Comparison of ENCODE assay signal across 4 fruit fly cellular contexts in the genomic region with DNA sequence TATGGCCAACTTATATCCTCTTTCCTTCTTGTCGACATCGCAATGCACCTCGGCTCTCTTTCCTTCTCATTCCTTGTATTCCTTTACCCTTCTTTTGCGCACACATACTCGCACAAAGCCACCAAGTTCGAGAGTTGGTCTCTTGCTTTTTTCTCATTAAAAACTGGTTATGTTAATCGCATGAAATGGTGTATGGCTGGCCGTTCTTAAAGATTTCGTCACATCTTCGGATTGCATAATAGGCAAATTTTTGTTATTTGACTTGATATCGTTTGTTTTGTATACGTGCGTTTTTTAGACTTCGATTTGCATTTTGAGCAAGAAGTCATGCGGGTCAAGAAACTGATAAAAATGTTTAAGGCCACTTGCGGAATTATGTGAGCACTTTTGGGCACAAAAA.
TF ChIP-seq lines count a peak whose summit lies in the region.

No protein-coding gene starts in this region.

- TF ChIP-seq CTCF in whole organism, embryonic (GFP tag; optimal IDR thresholded peaks at IDR 0.05; lab: Kevin White, UChicago): no peak

TF ChIP-seq in whole organism, embryonic, 481 proteins besides CTCF, POLR2A, EP300 and RAD21:
- TF ChIP-seq Pdp1 (GFP tag; optimal IDR thresholded peaks at IDR 0.05; lab: Kevin White, UChicago): peak in 1 of 2 experiments; percentile 66
- peak; percentile 63 for TF ChIP-seq vvl (GFP tag; IDR thresholded peaks at IDR 0.05; lab: Robert Waterston, UW)
- peak; percentile 80; the same call in 2 of the 4 replicates for TF ChIP-seq chinmo (GFP tag; IDR thresholded peaks at IDR 0.05; lab: Robert Waterston, UW; ENCODE audit: partially characterized antibody)
- peak; percentile 33 for TF ChIP-seq pros (GFP tag; optimal IDR thresholded peaks at IDR 0.05; lab: Kevin White, UChicago)
- no peak for TF ChIP-seq ci (GFP tag; IDR thresholded peaks at IDR 0.05; lab: Robert Waterston, UW)
- TF ChIP-seq CG15073 (GFP tag; optimal IDR thresholded peaks at IDR 0.05; lab: Kevin White, UChicago): no peak
- no peak for TF ChIP-seq CG9609 (GFP tag; optimal IDR thresholded peaks at IDR 0.05; lab: Kevin White, UChicago)

TF ChIP-seq in whole organism, prepupa, 60 proteins besides CTCF, POLR2A, EP300 and RAD21:
- TF ChIP-seq net (GFP tag; optimal IDR thresholded peaks at IDR 0.05; lab: Kevin White, UChicago): no peak
- peak; percentile 56 for TF ChIP-seq vri (GFP tag; optimal IDR thresholded peaks at IDR 0.05; lab: Kevin White, UChicago)
- TF ChIP-seq Eip78C (GFP tag; lab: Kevin White, UChicago): peak; percentile 70
- no peak for TF ChIP-seq CG3919 (GFP tag; optimal IDR thresholded peaks at IDR 0.05; lab: Kevin White, UChicago)

TF ChIP-seq in whole organism, pupa, 21 proteins besides CTCF, POLR2A, EP300 and RAD21:
- TF ChIP-seq CG15710 (tag; optimal IDR thresholded peaks at IDR 0.05; lab: Kevin White, UChicago) (no peak), EcR (GFP tag; optimal IDR thresholded peaks at IDR 0.05; lab: Kevin White, UChicago) (peak; percentile 11)

TF ChIP-seq in whole organism, wandering third instar larva, 38 proteins besides CTCF, POLR2A, EP300 and RAD21:
- peak; percentile 7 for TF ChIP-seq Vsx2 (GFP tag; optimal IDR thresholded peaks at IDR 0.05; lab: Kevin White, UChicago; ENCODE audit: partially characterized antibody)
- no peak for TF ChIP-seq Dfd (GFP tag; optimal IDR thresholded peaks at IDR 0.05; lab: Kevin White, UChicago)
